Worm (Caenorhabditis elegans) whole organism, L4 larva: ENCODE measurements around the gene F44B9.5.
A peak's percentile ranks its signal among the peaks of the same experiment; 100 is the strongest.

ENCODE experiments used
- F10B5.3 ChIP-seq: sonication (generic microtip); optimal IDR thresholded peaks from 2 replicates; lab custom pipeline; 2016; ENCODE audit warnings: mild to moderate bottlenecking, missing genetic modification characterization, missing compliant biosample characterization
- F26F4.8 ChIP-seq: fragments of 200-800 bp; sonication (Bioruptor generic); conservative IDR thresholded peaks from 2 replicates; pipeline ENCODE4 v1.3.6; 2022; ENCODE audit warnings: missing genetic modification characterization, missing compliant biosample characterization
- F49E8.2 ChIP-seq: sonication (generic microtip); optimal IDR thresholded peaks from 2 replicates; lab custom pipeline; 2016; ENCODE audit warnings: missing compliant biosample characterization, mild to moderate bottlenecking, missing genetic modification characterization, borderline replicate concordance
- T26A8.4 ChIP-seq: fragments of 200-800 bp; sonication (Bioruptor generic); IDR thresholded peaks from 2 replicates; pipeline ENCODE4 v1.3.6; 2022; ENCODE audit warnings: missing genetic modification characterization, missing compliant biosample characterization
- Y5F2A.4 ChIP-seq: fragments of 200-800 bp; sonication (Bioruptor generic); optimal IDR thresholded peaks from 2 replicates; lab custom pipeline; 2018; ENCODE audit warnings: mild to moderate bottlenecking, missing genetic modification characterization, missing compliant biosample characterization
- Y75B8A.6 ChIP-seq: fragments of 200-800 bp; sonication (Bioruptor generic); IDR thresholded peaks from 2 replicates; pipeline ENCODE4 v1.3.6; 2022; ENCODE audit warnings: missing genetic modification reagents, missing genetic modification characterization, missing compliant biosample characterization
- arid-1 ChIP-seq: fragments of 200-800 bp; sonication (Bioruptor generic); conservative IDR thresholded peaks from 2 replicates; pipeline ENCODE4 v1.3.6; 2022; ENCODE audit warnings: missing genetic modification reagents, missing genetic modification characterization, missing compliant biosample characterization
- ceh-28 ChIP-seq: fragments of 150-350 bp; optimal IDR thresholded peaks from 2 replicates; lab custom pipeline; 2014; ENCODE audit warnings: missing biosample characterization, missing genetic modification reagents, missing genetic modification characterization
- ceh-44 ChIP-seq: fragments of 200-800 bp; sonication (Bioruptor generic); IDR thresholded peaks from 2 replicates; pipeline ENCODE4 v1.3.6; 2022; ENCODE audit warnings: missing genetic modification reagents, missing genetic modification characterization, missing compliant biosample characterization
- ceh-62 ChIP-seq: sonication (generic microtip); optimal IDR thresholded peaks from 2 replicates; lab custom pipeline; 2017; ENCODE audit warnings: missing biosample characterization, missing genetic modification characterization
- daf-16 ChIP-seq, 3 experiments: sonication (generic microtip); optimal IDR thresholded peaks; 2 replicates each; lab custom pipeline; 2016 to 2017; ENCODE audit warnings: missing genetic modification characterization in 3 of 3, missing genetic modification reagents in 3 of 3, mild to moderate bottlenecking in 2 of 3, missing compliant biosample characterization in 2 of 3, missing biosample characterization in 1 of 3, moderate library complexity in 1 of 3
- dpl-1 ChIP-seq: fragments of 150-350 bp; optimal IDR thresholded peaks from 2 replicates; lab custom pipeline; 2014; ENCODE audit warnings: missing biosample characterization, missing genetic modification reagents, missing genetic modification characterization
- dve-1 ChIP-seq: sonication (generic microtip); optimal IDR thresholded peaks from 2 replicates; lab custom pipeline; 2017; ENCODE audit warnings: antibody characterized with exemption, mild to moderate bottlenecking, missing genetic modification characterization, missing compliant biosample characterization; ENCODE audit not compliant: insufficient read depth
- egl-43 ChIP-seq: fragments of 200-800 bp; sonication (Bioruptor generic); IDR thresholded peaks from 2 replicates; pipeline ENCODE4 v1.3.6; 2022; ENCODE audit warnings: missing genetic modification reagents, missing genetic modification characterization, missing compliant biosample characterization
- hif-1 ChIP-seq, 2 experiments: sonication (generic microtip); optimal IDR thresholded peaks; 2 replicates each; lab custom pipeline; 2016 to 2017; ENCODE audit warnings: missing compliant biosample characterization in 2 of 2, missing genetic modification characterization in 2 of 2, missing genetic modification reagents in 2 of 2, missing genotype in 2 of 2, mild to moderate bottlenecking in 1 of 2
- hlh-30 ChIP-seq: sonication (generic microtip); optimal IDR thresholded peaks from 2 replicates; lab custom pipeline; 2017; ENCODE audit warnings: antibody characterized with exemption, mild to moderate bottlenecking, missing genetic modification characterization, missing compliant biosample characterization; ENCODE audit not compliant: insufficient read depth
- hmg-1.1 ChIP-seq: fragments of 200-800 bp; sonication (Bioruptor generic); IDR thresholded peaks from 2 replicates; pipeline ENCODE4 v1.3.6; 2022; ENCODE audit warnings: missing genetic modification reagents, missing genetic modification characterization, missing compliant biosample characterization
- lin-13 ChIP-seq: fragments of 150-350 bp; optimal IDR thresholded peaks from 2 replicates; lab custom pipeline; 2014; ENCODE audit warnings: missing biosample characterization, missing genetic modification reagents, missing genetic modification characterization
- lin-29 ChIP-seq: fragments of 200-800 bp; sonication (Bioruptor generic); IDR thresholded peaks from 2 replicates; pipeline ENCODE4 v1.3.6; 2022; ENCODE audit warnings: missing genetic modification reagents, missing genetic modification characterization, missing compliant biosample characterization
- lin-38 ChIP-seq: fragments of 200-800 bp; sonication (Bioruptor generic); IDR thresholded peaks from 2 replicates; pipeline ENCODE4 v1.3.6; 2022; ENCODE audit warnings: missing genetic modification reagents, missing genetic modification characterization, missing compliant biosample characterization
- lsy-2 ChIP-seq, 2 experiments: fragments of 150-350 bp in 1 of 2; sonication (generic microtip) in 1 of 2; optimal IDR thresholded peaks; 2 replicates each; lab custom pipeline; 2014 to 2017; ENCODE audit warnings: missing biosample characterization in 2 of 2, missing genetic modification characterization in 2 of 2
- mdl-1 ChIP-seq, 2 experiments: fragments of 150-350 bp in 1 of 2; sonication (generic microtip) in 1 of 2; optimal IDR thresholded peaks; 2 replicates each; lab custom pipeline; 2014 to 2017; ENCODE audit warnings: missing biosample characterization in 2 of 2, missing genetic modification characterization in 2 of 2
- mdt-29 ChIP-seq: fragments of 200-800 bp; sonication (Bioruptor generic); IDR thresholded peaks from 2 replicates; pipeline ENCODE4 v1.3.6; 2022; ENCODE audit warnings: missing genetic modification reagents, missing genetic modification characterization, missing compliant biosample characterization
- mep-1 ChIP-seq: fragments of 150-350 bp; sonication (generic microtip); optimal IDR thresholded peaks from 3 replicates; lab custom pipeline; 2014; ENCODE audit warnings: missing biosample characterization, missing genetic modification characterization
- mxl-3 ChIP-seq: fragments of 200-800 bp; sonication (Bioruptor generic); optimal IDR thresholded peaks from 2 replicates; lab custom pipeline; 2018; ENCODE audit warnings: mild to moderate bottlenecking, missing genetic modification characterization, missing compliant biosample characterization
- nhr-41 ChIP-seq: fragments of 200-800 bp; sonication (Bioruptor generic); IDR thresholded peaks from 2 replicates; pipeline ENCODE4 v1.3.6; 2022; ENCODE audit warnings: missing genetic modification reagents, missing genetic modification characterization, missing compliant biosample characterization
- nhr-77 ChIP-seq: fragments of 150-350 bp; optimal IDR thresholded peaks from 2 replicates; lab custom pipeline; 2014; ENCODE audit warnings: missing biosample characterization, missing genetic modification characterization
- rbr-2 ChIP-seq: sonication (generic microtip); optimal IDR thresholded peaks from 2 replicates; lab custom pipeline; 2016; ENCODE audit warnings: missing genotype, missing genetic modification characterization, missing compliant biosample characterization
- snpc-4 ChIP-seq: fragments of 150-350 bp; optimal IDR thresholded peaks from 2 replicates; lab custom pipeline; 2014; ENCODE audit warnings: missing biosample characterization, missing genetic modification characterization
- unc-130 ChIP-seq: sonication (generic microtip); optimal IDR thresholded peaks from 2 replicates; lab custom pipeline; 2016; ENCODE audit warnings: missing genetic modification reagents, missing genetic modification characterization, missing compliant biosample characterization
- vab-7 ChIP-seq: fragments of 200-800 bp; sonication (Bioruptor generic); IDR thresholded peaks from 2 replicates; pipeline ENCODE4 v1.3.6; 2022; ENCODE audit warnings: missing genetic modification reagents, missing genetic modification characterization, missing compliant biosample characterization
- zag-1 ChIP-seq: fragments of 150-350 bp; optimal IDR thresholded peaks from 2 replicates; lab custom pipeline; 2014; ENCODE audit warnings: missing biosample characterization, missing genetic modification characterization
- zfp-3 ChIP-seq: fragments of 200-800 bp; sonication (Bioruptor generic); conservative IDR thresholded peaks from 2 replicates; pipeline ENCODE4 v1.3.6; 2022; ENCODE audit warnings: missing genetic modification reagents, missing genetic modification characterization, missing compliant biosample characterization
- zip-2 ChIP-seq: fragments of 150-350 bp; optimal IDR thresholded peaks from 2 replicates; lab custom pipeline; 2014; ENCODE audit warnings: missing biosample characterization, missing genetic modification characterization

The F44B9.5 gene

DNA sequence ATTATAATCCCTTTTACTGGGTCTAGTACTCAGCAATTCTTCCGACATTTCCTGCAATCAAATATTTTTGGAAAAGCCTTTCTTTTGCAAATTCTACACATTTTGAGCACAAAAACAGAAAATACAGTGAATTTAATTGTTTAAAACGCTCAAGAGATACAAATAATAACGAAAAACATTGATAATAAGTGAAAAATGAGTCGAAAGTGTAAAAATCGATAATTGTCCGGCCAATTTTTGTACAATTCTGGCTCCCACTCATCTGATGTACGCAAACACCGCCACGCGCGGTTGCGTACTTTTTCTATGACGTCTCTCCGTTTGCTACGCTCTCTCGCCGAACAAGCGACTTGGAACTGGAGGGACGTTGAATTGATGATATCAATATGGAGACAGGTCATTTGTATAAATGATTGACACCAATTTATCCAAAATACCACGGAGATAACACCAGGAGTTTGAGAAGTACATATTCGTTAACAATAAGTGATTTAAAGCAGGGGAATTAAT is 4.5 kb upstream of the F44B9.5 start, which contains the start of gene lin-36 (continued):
- TF ChIP-seq nhr-77 (tag; lab: Kevin White, UChicago) (peak; percentile 17), lsy-2 (tag; optimal IDR thresholded peaks at IDR 0.05; lab: Kevin White, UChicago) (peak in 1 of 2 experiments; percentile 90), hif-1 (tag; optimal IDR thresholded peaks at IDR 0.05; lab: Kevin White, UChicago) (peak in 1 of 2 experiments; percentile 58), lin-29 (GFP tag; lab: Robert Waterston, UW) (no peak), unc-130 (GFP tag; lab: Kevin White, UChicago) (peak; percentile 17), egl-43 (GFP tag; lab: Robert Waterston, UW) (no peak), hmg-1.1 (GFP tag; lab: Robert Waterston, UW) (peak; percentile 70), mdl-1 (tag; optimal IDR thresholded peaks at IDR 0.05; lab: Kevin White, UChicago) (peak in 1 of 2 experiments; percentile 14), mxl-3 (GFP tag; lab: Kevin White, UChicago) (peak; percentile 62), lin-13 (peak; percentile 84), Y75B8A.6 (no peak), dve-1 (tag; lab: Kevin White, UChicago) (peak; percentile 78), lin-38 (GFP tag; lab: Robert Waterston, UW) (peak; percentile 71), rbr-2 (tag; lab: Kevin White, UChicago) (peak; percentile 57), mdt-29 (0 out of 2 replicates have a peak, but pooled peaks have one; percentile 18), ceh-28 (peak; percentile 58), dpl-1 (GFP tag; lab: Kevin White, UChicago) (peak; percentile 89), arid-1 (GFP tag; lab: Robert Waterston, UW) (peak; percentile 43; the same call in 1 of the 2 replicates), nhr-41 (no peak), snpc-4 (tag; lab: Kevin White, UChicago) (no peak), F49E8.2 (tag; lab: Kevin White, UChicago) (no peak), T26A8.4 (GFP tag; lab: Robert Waterston, UW) (peak; percentile 56), vab-7 (GFP tag; lab: Robert Waterston, UW) (0 out of 2 replicates have a peak, but pooled peaks have one; percentile 25), hlh-30 (tag; lab: Kevin White, UChicago) (peak; percentile 78)

DNA sequence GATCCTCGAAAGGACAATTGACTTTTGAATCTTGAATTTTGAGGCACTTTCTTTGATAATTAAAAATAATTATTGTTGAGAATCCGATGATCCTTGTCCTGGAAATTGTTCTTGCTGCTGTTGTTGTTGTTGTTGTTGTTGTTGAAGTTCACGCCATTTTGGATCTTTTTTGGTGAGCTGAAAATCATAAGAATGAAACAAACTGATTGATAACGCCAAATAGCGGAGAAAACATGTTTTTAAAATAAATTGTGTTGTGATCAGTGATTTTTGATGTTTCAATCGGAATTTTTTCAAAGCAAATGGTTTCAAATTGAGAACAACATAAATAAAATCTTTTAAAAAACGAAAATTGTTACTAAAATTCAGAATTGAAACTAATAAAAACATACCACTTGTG is 715 bp upstream of the F44B9.5 start:
- no peak for TF ChIP-seq lin-38 (GFP tag; lab: Robert Waterston, UW)
- TF ChIP-seq Y5F2A.4 (GFP tag; lab: Kevin White, UChicago) = no peak
- TF ChIP-seq daf-16 (GFP tag; optimal IDR thresholded peaks at IDR 0.05; lab: Kevin White, UChicago) = no peak
- peak; percentile 96 for TF ChIP-seq daf-16 (tag; optimal IDR thresholded peaks at IDR 0.05; lab: Kevin White, UChicago)

DNA sequence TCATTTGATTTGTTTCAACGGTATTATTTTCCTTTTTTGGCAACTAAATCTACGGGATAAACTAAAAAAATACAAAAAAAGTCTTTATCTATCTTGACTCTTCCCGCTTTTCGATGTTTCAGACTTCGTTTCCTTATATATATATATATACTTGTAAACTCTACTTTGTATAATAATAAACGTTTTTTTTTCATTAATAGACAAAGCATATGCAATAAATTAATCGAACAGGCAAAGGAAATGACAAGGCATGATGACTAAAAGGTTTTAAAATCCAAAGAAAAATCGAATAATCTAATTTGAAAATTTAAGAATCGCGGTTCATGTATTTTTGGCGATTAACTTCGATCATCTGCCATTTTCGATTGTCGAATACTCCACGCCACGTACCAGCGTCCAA is 2.8 kb downstream of the F44B9.5 start:
- no peak for TF ChIP-seq zag-1 (tag; lab: Kevin White, UChicago)
- TF ChIP-seq zfp-3 = no peak
- TF ChIP-seq, all 104 proteins: peak for 0

DNA sequence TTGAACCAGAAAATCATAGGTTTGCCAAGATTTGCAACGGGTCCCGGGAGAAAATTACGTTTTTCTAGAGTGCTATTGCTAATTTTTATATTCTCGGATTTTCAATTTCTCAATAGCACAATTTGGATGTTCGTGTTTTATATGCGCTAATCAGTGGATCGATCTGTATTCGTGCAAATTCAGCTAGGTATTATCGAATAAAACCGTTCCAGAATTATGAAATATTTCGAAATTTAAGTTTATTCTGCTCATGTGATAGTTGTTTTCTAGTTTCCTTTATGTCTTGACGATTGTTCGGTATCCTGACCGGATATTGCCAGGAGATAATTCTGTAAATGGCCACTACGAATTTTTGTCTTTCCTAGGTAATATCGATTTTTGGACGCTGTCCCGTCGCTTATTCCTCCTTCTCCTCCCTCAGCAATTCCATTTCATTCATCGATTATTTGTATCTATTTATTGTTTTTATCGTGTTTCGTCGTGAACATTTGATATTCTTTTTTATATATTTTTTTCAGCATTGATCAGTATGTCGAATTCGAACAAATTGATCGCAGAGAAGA is 6.0 kb downstream of the F44B9.5 start, which contains the start of gene cit-1.2:
TSS of gene cit-1.2 (plus strand) at position 513 of the 563 bp plus-strand sequence.
- TF ChIP-seq F26F4.8 (GFP tag; lab: Robert Waterston, UW) = no peak
- TF ChIP-seq mep-1 (tag; lab: Kevin White, UChicago) = no peak
- TF ChIP-seq arid-1 (GFP tag; lab: Robert Waterston, UW) = no peak
- TF ChIP-seq ceh-62 (tag; lab: Kevin White, UChicago) = no peak
- no peak for TF ChIP-seq ceh-44 (GFP tag; lab: Robert Waterston, UW)
- TF ChIP-seq lin-38 (GFP tag; lab: Robert Waterston, UW) = no peak
- peak; percentile 51 for TF ChIP-seq zip-2
- no peak for TF ChIP-seq F10B5.3
